Fruit fly (Drosophila melanogaster) whole organism, embryonic: ENCODE measurements around the gene Galphai.

Experiments used
- Abd-B ChIP-seq: fragments of 200-800 bp; sonication (Bioruptor generic); optimal IDR thresholded peaks from 2 replicates; lab custom pipeline; 2018; ENCODE audit warnings: missing biosample characterization, mild to moderate bottlenecking, missing genetic modification characterization, moderate library complexity
- Antp ChIP-seq: fragments of 200-800 bp; sonication (Bioruptor generic); optimal IDR thresholded peaks from 3 replicates; lab custom pipeline; 2016; ENCODE audit warnings: missing biosample characterization, missing genetic modification characterization
- B-H2 ChIP-seq: fragments of 200-800 bp; sonication (Bioruptor generic); optimal IDR thresholded peaks from 2 replicates; lab custom pipeline; 2018; ENCODE audit warnings: missing biosample characterization, mild to moderate bottlenecking, missing genetic modification characterization
- CG10147 ChIP-seq: fragments of 200-800 bp; sonication (Bioruptor generic); optimal IDR thresholded peaks from 2 replicates; lab custom pipeline; 2019; ENCODE audit warnings: missing biosample characterization, mild to moderate bottlenecking, missing genetic modification characterization, moderate library complexity
- CG1233 ChIP-seq: fragments of 200-800 bp; sonication (Bioruptor generic); optimal IDR thresholded peaks from 4 replicates; lab custom pipeline; 2018; ENCODE audit warnings: missing biosample characterization, mild to moderate bottlenecking, missing genetic modification characterization
- CG12744 ChIP-seq: fragments of 200-800 bp; sonication (Bioruptor generic); optimal IDR thresholded peaks from 2 replicates; lab custom pipeline; 2016; ENCODE audit warnings: missing biosample characterization, missing genetic modification characterization
- CG13287 ChIP-seq: fragments of 200-800 bp; sonication (Bioruptor generic); IDR thresholded peaks from 2 replicates; pipeline ENCODE4 v1.3.6; 2022; ENCODE audit warnings: missing biosample characterization, missing genetic modification characterization; ENCODE audit not compliant: partially characterized antibody
- CG14050 ChIP-seq: fragments of 200-800 bp; sonication (Bioruptor generic); IDR thresholded peaks from 3 replicates; pipeline ENCODE4 v1.3.6; 2022; ENCODE audit warnings: missing biosample characterization, missing genetic modification characterization
- CG15269 ChIP-seq: fragments of 200-800 bp; sonication (Bioruptor generic); optimal IDR thresholded peaks from 2 replicates; lab custom pipeline; 2018; ENCODE audit warnings: missing biosample characterization, mild to moderate bottlenecking, missing genetic modification characterization, moderate library complexity
- CG18262 ChIP-seq: fragments of 200-800 bp; optimal IDR thresholded peaks from 3 replicates; lab custom pipeline; 2019; ENCODE audit warnings: missing biosample characterization, mild to moderate bottlenecking, missing genetic modification characterization, moderate library complexity
- CG18764 ChIP-seq: fragments of 200-800 bp; sonication (Bioruptor generic); optimal IDR thresholded peaks from 3 replicates; lab custom pipeline; 2016; ENCODE audit warnings: missing biosample characterization, missing genetic modification characterization
- CG2202 ChIP-seq: fragments of 200-800 bp; sonication (Bioruptor generic); optimal IDR thresholded peaks from 2 replicates; lab custom pipeline; 2018; ENCODE audit warnings: missing biosample characterization, mild to moderate bottlenecking, missing genetic modification characterization
- CG30020 ChIP-seq: fragments of 200-800 bp; optimal IDR thresholded peaks from 2 replicates; lab custom pipeline; 2019; ENCODE audit warnings: missing biosample characterization, mild to moderate bottlenecking, missing genetic modification characterization, moderate library complexity
- CG31224 ChIP-seq: fragments of 200-800 bp; sonication (Bioruptor generic); IDR thresholded peaks from 2 replicates; pipeline ENCODE4 v1.3.6; 2022; ENCODE audit warnings: missing biosample characterization, missing genetic modification characterization
- CG4730 ChIP-seq: fragments of 200-800 bp; sonication (Bioruptor generic); IDR thresholded peaks from 2 replicates; pipeline ENCODE4 v1.3.6; 2022; ENCODE audit warnings: missing biosample characterization, missing genetic modification characterization
- CG6175 ChIP-seq: fragments of 200-800 bp; sonication (Bioruptor generic); IDR thresholded peaks from 3 replicates; pipeline ENCODE4 v1.3.6; 2022; ENCODE audit warnings: missing biosample characterization, missing genetic modification characterization
- CG7372 ChIP-seq: fragments of 200-800 bp; sonication (Bioruptor generic); IDR thresholded peaks from 2 replicates; pipeline ENCODE4 v1.3.6; 2022; ENCODE audit warnings: missing biosample characterization, missing genetic modification characterization
- CG7745 ChIP-seq: fragments of 200-800 bp; sonication (Bioruptor generic); optimal IDR thresholded peaks from 2 replicates; lab custom pipeline; 2018; ENCODE audit warnings: missing biosample characterization, mild to moderate bottlenecking, missing genetic modification characterization, moderate library complexity
- CG7987 ChIP-seq: fragments of 200-800 bp; sonication (Bioruptor generic); optimal IDR thresholded peaks from 2 replicates; lab custom pipeline; 2018; ENCODE audit warnings: missing biosample characterization, mild to moderate bottlenecking, missing genetic modification characterization, moderate library complexity
- CG8944 ChIP-seq: fragments of 200-800 bp; sonication (Bioruptor generic); optimal IDR thresholded peaks from 3 replicates; lab custom pipeline; 2016; ENCODE audit warnings: missing biosample characterization, missing genetic modification characterization
- CG9215 ChIP-seq: fragments of 200-800 bp; sonication (Bioruptor generic); IDR thresholded peaks from 2 replicates; pipeline ENCODE4 v1.3.6; 2022; ENCODE audit warnings: missing biosample characterization, missing genetic modification characterization
- Elba2 ChIP-seq: fragments of 200-800 bp; sonication (Bioruptor generic); optimal IDR thresholded peaks from 3 replicates; lab custom pipeline; 2016; ENCODE audit warnings: missing biosample characterization, missing genetic modification characterization
- Gsc ChIP-seq: fragments of 200-800 bp; sonication (Bioruptor generic); IDR thresholded peaks from 2 replicates; pipeline ENCODE4 v1.3.6; 2022; ENCODE audit warnings: missing biosample characterization, missing genetic modification characterization
- HHEX ChIP-seq: fragments of 200-800 bp; sonication (Bioruptor generic); optimal IDR thresholded peaks from 3 replicates; lab custom pipeline; 2017; ENCODE audit warnings: missing biosample characterization, mild to moderate bottlenecking, missing genetic modification characterization, missing genetic modification reagents
- Hr3 ChIP-seq: fragments of 200-800 bp; sonication (Bioruptor generic); optimal IDR thresholded peaks from 3 replicates; lab custom pipeline; 2016; ENCODE audit warnings: missing biosample characterization, missing genetic modification characterization
- NFAT ChIP-seq: fragments of 200-800 bp; sonication (Bioruptor generic); IDR thresholded peaks from 2 replicates; pipeline ENCODE4 v1.3.6; 2022; ENCODE audit warnings: missing biosample characterization, missing genetic modification characterization
- Nf-YA ChIP-seq: fragments of 200-800 bp; sonication (Bioruptor generic); IDR thresholded peaks from 2 replicates; pipeline ENCODE4 v1.3.6; 2022; ENCODE audit warnings: missing biosample characterization, missing genetic modification characterization
- Nf-YC ChIP-seq: fragments of 200-800 bp; optimal IDR thresholded peaks from 3 replicates; lab custom pipeline; 2019; ENCODE audit warnings: missing biosample characterization, mild to moderate bottlenecking, missing genetic modification characterization, moderate library complexity
- Sry-β ChIP-seq: fragments of 200-800 bp; sonication (Bioruptor generic); optimal IDR thresholded peaks from 2 replicates; lab custom pipeline; 2018; ENCODE audit warnings: missing biosample characterization, mild to moderate bottlenecking, missing genetic modification characterization, moderate library complexity
- Usf ChIP-seq: fragments of 200-800 bp; sonication (Bioruptor generic); optimal IDR thresholded peaks from 2 replicates; lab custom pipeline; 2017; ENCODE audit warnings: missing genotype, missing biosample characterization, missing genetic modification characterization
- Vsx1 ChIP-seq: fragments of 200-800 bp; sonication (Bioruptor generic); optimal IDR thresholded peaks from 2 replicates; lab custom pipeline; 2017; ENCODE audit warnings: missing biosample characterization, mild to moderate bottlenecking, missing genetic modification characterization, missing genetic modification reagents
- bbx ChIP-seq: fragments of 200-800 bp; sonication (Bioruptor generic); IDR thresholded peaks from 2 replicates; pipeline ENCODE4 v1.3.6; 2022; ENCODE audit warnings: missing biosample characterization, missing genetic modification characterization; ENCODE audit not compliant: partially characterized antibody
- ci ChIP-seq: fragments of 200-800 bp; sonication (Bioruptor generic); IDR thresholded peaks from 3 replicates; pipeline ENCODE4 v1.3.6; 2022; ENCODE audit warnings: missing biosample characterization, missing genetic modification characterization
- eve ChIP-seq, 2 experiments: fragments of >200 bp; optimal IDR thresholded peaks; 2 replicates each; lab custom pipeline; 2017; ENCODE audit warnings: missing biosample characterization in 2 of 2, missing genetic modification characterization in 2 of 2
- gt ChIP-seq: fragments of 200-800 bp; sonication (Bioruptor generic); IDR thresholded peaks from 2 replicates; pipeline ENCODE4 v1.3.6; 2022; ENCODE audit warnings: missing biosample characterization, missing genetic modification characterization
- hkb ChIP-seq, 2 experiments: fragments of 200-800 bp in 1 of 2; fragments of >200 bp in 1 of 2; sonication (Bioruptor generic) in 1 of 2; IDR thresholded peaks in 1 of 2; optimal IDR thresholded peaks in 1 of 2; 2 replicates each; pipeline versions ENCODE4 v1.3.6 to Lab custom; 2017 to 2022; ENCODE audit warnings: missing biosample characterization in 1 of 2, missing genetic modification characterization in 1 of 2
- lilli ChIP-seq: fragments of 200-800 bp; sonication (Bioruptor generic); optimal IDR thresholded peaks from 3 replicates; lab custom pipeline; 2016; ENCODE audit warnings: missing biosample characterization, missing genetic modification characterization
- lmd ChIP-seq: fragments of 200-800 bp; sonication (Bioruptor generic); IDR thresholded peaks from 2 replicates; pipeline ENCODE4 v1.3.6; 2022; ENCODE audit warnings: missing biosample characterization, missing genetic modification characterization
- nerfin-1 ChIP-seq: fragments of 200-800 bp; sonication (Bioruptor generic); optimal IDR thresholded peaks from 3 replicates; lab custom pipeline; 2019; ENCODE audit warnings: missing biosample characterization, mild to moderate bottlenecking, missing genetic modification characterization, moderate library complexity
- phol ChIP-seq: fragments of 200-800 bp; sonication (Bioruptor generic); optimal IDR thresholded peaks from 3 replicates; lab custom pipeline; 2018; ENCODE audit warnings: missing biosample characterization, mild to moderate bottlenecking, missing genetic modification characterization, moderate library complexity
- ranshi ChIP-seq: fragments of 200-800 bp; sonication (Bioruptor generic); IDR thresholded peaks from 2 replicates; pipeline ENCODE4 v1.3.6; 2022; ENCODE audit warnings: missing biosample characterization, missing genetic modification characterization
- sens-2 ChIP-seq: fragments of 200-800 bp; sonication (Bioruptor generic); IDR thresholded peaks from 2 replicates; pipeline ENCODE4 v1.3.6; 2022; ENCODE audit warnings: missing biosample characterization, missing genetic modification characterization
- slbo ChIP-seq: fragments of 200-800 bp; sonication (Bioruptor generic); IDR thresholded peaks from 2 replicates; pipeline ENCODE4 v1.3.6; 2022; ENCODE audit warnings: missing biosample characterization, missing genetic modification characterization
- sna ChIP-seq: fragments of 200-800 bp; sonication (Bioruptor generic); IDR thresholded peaks from 2 replicates; pipeline ENCODE4 v1.3.6; 2022; ENCODE audit warnings: missing biosample characterization, missing genetic modification characterization; ENCODE audit not compliant: partially characterized antibody
- sug ChIP-seq: fragments of 200-800 bp; optimal IDR thresholded peaks from 2 replicates; lab custom pipeline; 2019; ENCODE audit warnings: missing biosample characterization, mild to moderate bottlenecking, missing genetic modification characterization, moderate library complexity
- toy ChIP-seq: fragments of 200-800 bp; sonication (Bioruptor generic); IDR thresholded peaks from 2 replicates; pipeline ENCODE4 v1.3.6; 2022; ENCODE audit warnings: missing biosample characterization, missing genetic modification characterization
- wor ChIP-seq: fragments of 200-800 bp; sonication (Bioruptor generic); IDR thresholded peaks from 2 replicates; pipeline ENCODE4 v1.3.6; 2022; ENCODE audit warnings: missing biosample characterization, missing genetic modification characterization
- zen ChIP-seq: fragments of 200-800 bp; sonication (Bioruptor generic); optimal IDR thresholded peaks from 3 replicates; lab custom pipeline; 2018; ENCODE audit warnings: missing biosample characterization, mild to moderate bottlenecking, missing genetic modification characterization, moderate library complexity
- zfh2 ChIP-seq: fragments of 200-800 bp; sonication (Bioruptor generic); optimal IDR thresholded peaks from 2 replicates; lab custom pipeline; 2016; ENCODE audit warnings: missing biosample characterization, missing genetic modification characterization

Gene Galphai

dm6 chr3L:6963792-6964487 lies 15.9 kb downstream of the Galphai start (continued):
- TF ChIP-seq zfh2 (GFP tag; lab: Kevin White, UChicago) (peak; percentile 60), lmd (GFP tag; lab: Robert Waterston, UW) (peak; percentile 81), CG18262 (tag; lab: Kevin White, UChicago) (peak; percentile 86), CG31224 (GFP tag; lab: Robert Waterston, UW) (peak; percentile 50), toy (GFP tag; lab: Robert Waterston, UW) (no peak), CG9215 (GFP tag; lab: Robert Waterston, UW) (peak; percentile 58; the same call in 1 of the 2 replicates), CG6175 (GFP tag; lab: Robert Waterston, UW) (no peak; the same call in 2 of the 3 replicates), nerfin-1 (peak; percentile 18), bbx (no peak), sens-2 (GFP tag; lab: Robert Waterston, UW) (0 out of 2 replicates have a peak, but pooled peaks have one; percentile 61), Vsx1 (GFP tag; lab: Kevin White, UChicago) (peak; percentile 49), HHEX (GFP tag; lab: Kevin White, UChicago) (peak; percentile 82), eve (GFP tag; optimal IDR thresholded peaks at IDR 0.05; lab: Kevin White, UChicago) (no peak), gt (GFP tag; lab: Robert Waterston, UW) (no peak), Antp (GFP tag; lab: Kevin White, UChicago) (peak; percentile 81), ranshi (GFP tag; lab: Robert Waterston, UW) (peak; percentile 64; the same call in 1 of the 2 replicates), Nf-YA (peak; percentile 38; the same call in 1 of the 2 replicates), Abd-B (GFP tag; lab: Kevin White, UChicago) (peak; percentile 68), CG15269 (peak; percentile 90), B-H2 (no peak), Nf-YC (tag; lab: Kevin White, UChicago) (no peak), slbo (GFP tag; lab: Robert Waterston, UW) (peak; percentile 74), Elba2 (GFP tag; lab: Kevin White, UChicago) (no peak), sug (tag; lab: Kevin White, UChicago) (no peak), phol (tag; lab: Kevin White, UChicago) (peak; percentile 86), ci (GFP tag; lab: Robert Waterston, UW) (peak; percentile 82), wor (peak; percentile 50; the same call in 1 of the 2 replicates), Hr3 (peak; percentile 81), CG1233 (GFP tag; lab: Kevin White, UChicago) (peak; percentile 72), Usf (peak; percentile 54), CG7987 (GFP tag; lab: Kevin White, UChicago) (peak; percentile 14), CG13287 (no peak), Gsc (GFP tag; lab: Robert Waterston, UW) (no peak), lilli (GFP tag; lab: Kevin White, UChicago) (peak; percentile 83), zen (peak; percentile 34), CG8944 (GFP tag; lab: Kevin White, UChicago) (peak; percentile 79), CG7372 (GFP tag; lab: Robert Waterston, UW) (peak; percentile 75), NFAT (GFP tag; lab: Robert Waterston, UW) (0 out of 2 replicates have a peak, but pooled peaks have one; percentile 37), CG10147 (peak; percentile 54), CG2202 (tag; lab: Kevin White, UChicago) (peak; percentile 69), sna (no peak), CG7745 (tag; lab: Kevin White, UChicago) (no peak), hkb (optimal IDR thresholded peaks at IDR 0.05; lab: Kevin White, UChicago) (no peak), hkb (GFP tag; IDR thresholded peaks at IDR 0.05; lab: Robert Waterston, UW) (peak; percentile 70; the same call in 1 of the 2 replicates), CG30020 (tag; lab: Kevin White, UChicago) (peak; percentile 44), Sry-β (peak; percentile 34), CG4730 (peak; percentile 51; the same call in 1 of the 2 replicates), CG12744 (GFP tag; lab: Kevin White, UChicago) (peak; percentile 41), CG18764 (GFP tag; lab: Kevin White, UChicago) (peak; percentile 63), CG14050 (peak; percentile 66; the same call in 2 of the 3 replicates)
